Worm (Caenorhabditis elegans): ENCODE measurements around the gene pos-1.

Gene pos-1

DNA sequence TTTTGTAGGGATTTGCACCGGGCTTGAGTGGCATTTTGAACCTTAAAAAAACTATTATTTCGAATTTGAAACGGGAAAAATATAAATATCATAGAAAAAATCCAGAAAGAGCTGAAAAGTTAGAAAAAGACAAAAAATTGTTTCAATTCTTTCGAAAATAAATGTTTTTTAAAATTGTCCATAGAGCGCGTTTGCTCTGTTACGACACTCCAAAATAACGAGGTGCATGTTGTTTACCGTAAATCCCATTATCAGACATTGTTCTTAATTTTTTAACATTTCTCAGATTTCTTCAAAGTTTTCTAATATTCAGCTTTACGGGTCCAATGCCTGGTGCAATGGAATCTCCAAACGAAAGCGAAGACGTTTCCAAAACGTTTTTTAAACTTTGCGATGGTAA is 48.2 kb downstream of the pos-1 start, which contains the start of the genes dnj-22 and natc-1 (continued):
- TF ChIP-seq nhr-11 (tag; optimal IDR thresholded peaks at IDR 0.05) = peak; percentile 65
- TF ChIP-seq dmd-8 (GFP tag; IDR thresholded peaks at IDR 0.05) = no peak
- no peak for TF ChIP-seq zag-1 (tag; optimal IDR thresholded peaks at IDR 0.05)
- no peak for TF ChIP-seq aha-1 (tag)
- no peak for TF ChIP-seq lin-29 (GFP tag; IDR thresholded peaks at IDR 0.05)
- no peak for TF ChIP-seq F49E8.2 (tag; optimal IDR thresholded peaks at IDR 0.05; ENCODE audit: borderline replicate concordance)
- TF ChIP-seq Y75B8A.6 (GFP tag; IDR thresholded peaks at IDR 0.05) = no peak
- TF ChIP-seq ceh-44 (GFP tag; IDR thresholded peaks at IDR 0.05) = no peak
- TF ChIP-seq ceh-20 (GFP tag; IDR thresholded peaks at IDR 0.05) = no peak
- peak; percentile 76 for TF ChIP-seq fkh-10 (GFP tag; optimal IDR thresholded peaks at IDR 0.05)
- no peak for TF ChIP-seq lim-7 (GFP tag; IDR thresholded peaks at IDR 0.05)
- TF ChIP-seq F44E2.7 (GFP tag; IDR thresholded peaks at IDR 0.05) = no peak
- no peak for TF ChIP-seq aly-2 (tag; optimal IDR thresholded peaks at IDR 0.05)
- TF ChIP-seq mep-1 (tag; optimal IDR thresholded peaks at IDR 0.05) = peak; percentile 77
- peak; percentile 63 for TF ChIP-seq ama-1 (optimal IDR thresholded peaks at IDR 0.05)
- peak; percentile 97 for TF ChIP-seq lin-38 (GFP tag; IDR thresholded peaks at IDR 0.05)
- TF ChIP-seq lin-39 (tag; optimal IDR thresholded peaks at IDR 0.05) = no peak
- no peak for TF ChIP-seq daf-19 (GFP tag; conservative IDR thresholded peaks at IDR 0.05)
- no peak for TF ChIP-seq cey-2 (tag; optimal IDR thresholded peaks at IDR 0.05; ENCODE audit: borderline replicate concordance, insufficient read depth)
- no peak for TF ChIP-seq unc-62 (GFP tag; optimal IDR thresholded peaks at IDR 0.05 in 1 of 2)
- no peak for TF ChIP-seq unc-62 (tag; optimal IDR thresholded peaks at IDR 0.05)
- TF ChIP-seq lin-1 (GFP tag; IDR thresholded peaks at IDR 0.05) = no peak
- TF ChIP-seq nhr-76 (tag; optimal IDR thresholded peaks at IDR 0.05) = no peak
- TF ChIP-seq attf-4 (tag; optimal IDR thresholded peaks at IDR 0.05) = no peak
- TF ChIP-seq hlh-30 (tag; optimal IDR thresholded peaks at IDR 0.05; ENCODE audit: insufficient read depth) = peak; percentile 57
- peak; percentile 98 for TF ChIP-seq T20F7.1 (GFP tag; optimal IDR thresholded peaks at IDR 0.05)
- TF ChIP-seq mxl-3 (GFP tag; optimal IDR thresholded peaks at IDR 0.05) = no peak
- TF ChIP-seq lin-15B (tag; optimal IDR thresholded peaks at IDR 0.05) = peak; percentile 4
- no peak for TF ChIP-seq F37D6.2 (tag; optimal IDR thresholded peaks at IDR 0.05)
- TF ChIP-seq ceh-32 (tag; optimal IDR thresholded peaks at IDR 0.05; ENCODE audit: poor library complexity) = no peak
- no peak for TF ChIP-seq snpc-4 (tag; optimal IDR thresholded peaks at IDR 0.05)
- TF ChIP-seq ztf-7 (tag; optimal IDR thresholded peaks at IDR 0.05) = no peak
- no peak for TF ChIP-seq F26F4.8 (GFP tag; conservative IDR thresholded peaks at IDR 0.05)
- TF ChIP-seq lsy-2 (tag; optimal IDR thresholded peaks at IDR 0.05) = peak in 1 of 2 experiments; percentile 91
- no peak for TF ChIP-seq ZK337.2 (GFP tag; IDR thresholded peaks at IDR 0.05)
- peak; percentile 4 for TF ChIP-seq unc-130 (GFP tag; optimal IDR thresholded peaks at IDR 0.05)
- no peak for TF ChIP-seq hlh-11 (tag; optimal IDR thresholded peaks at IDR 0.05)
- no peak for TF ChIP-seq ctbp-1 (GFP tag; IDR thresholded peaks at IDR 0.05)
- no peak for TF ChIP-seq mdt-29 (GFP tag; IDR thresholded peaks at IDR 0.05)
- TF ChIP-seq nhr-41 (GFP tag; IDR thresholded peaks at IDR 0.05) = no peak
- no peak for TF ChIP-seq tra-1 (GFP tag; IDR thresholded peaks at IDR 0.05)
- peak; percentile 31 for TF ChIP-seq duxl-1 (tag; optimal IDR thresholded peaks at IDR 0.05; ENCODE audit: poor library complexity)
- no peak for TF ChIP-seq madf-9 (GFP tag; conservative IDR thresholded peaks at IDR 0.05)
- no peak for TF ChIP-seq snpc-1.2 (GFP tag; IDR thresholded peaks at IDR 0.05)
- TF ChIP-seq unc-39 (tag; optimal IDR thresholded peaks at IDR 0.05) = no peak
- TF ChIP-seq hif-1 (tag; optimal IDR thresholded peaks at IDR 0.05) = peak in 1 of 2 experiments; percentile 19
- TF ChIP-seq daf-12 (tag; optimal IDR thresholded peaks at IDR 0.05) = no peak
- TF ChIP-seq arid-1 (GFP tag; conservative IDR thresholded peaks at IDR 0.05) = no peak
- TF ChIP-seq saeg-2 (GFP tag; IDR thresholded peaks at IDR 0.05) = no peak
- TF ChIP-seq Y105C5A.15 (GFP tag; IDR thresholded peaks at IDR 0.05) = no peak
- no peak for TF ChIP-seq gei-8 (GFP tag; optimal IDR thresholded peaks at IDR 0.05)
- no peak for TF ChIP-seq nhr-10 (tag; optimal IDR thresholded peaks at IDR 0.05)
- no peak for TF ChIP-seq egl-43 (GFP tag; IDR thresholded peaks at IDR 0.05)
